Fruit fly (Drosophila melanogaster): ENCODE data around the gene NP15.6.

The NP15.6 gene

DNA sequence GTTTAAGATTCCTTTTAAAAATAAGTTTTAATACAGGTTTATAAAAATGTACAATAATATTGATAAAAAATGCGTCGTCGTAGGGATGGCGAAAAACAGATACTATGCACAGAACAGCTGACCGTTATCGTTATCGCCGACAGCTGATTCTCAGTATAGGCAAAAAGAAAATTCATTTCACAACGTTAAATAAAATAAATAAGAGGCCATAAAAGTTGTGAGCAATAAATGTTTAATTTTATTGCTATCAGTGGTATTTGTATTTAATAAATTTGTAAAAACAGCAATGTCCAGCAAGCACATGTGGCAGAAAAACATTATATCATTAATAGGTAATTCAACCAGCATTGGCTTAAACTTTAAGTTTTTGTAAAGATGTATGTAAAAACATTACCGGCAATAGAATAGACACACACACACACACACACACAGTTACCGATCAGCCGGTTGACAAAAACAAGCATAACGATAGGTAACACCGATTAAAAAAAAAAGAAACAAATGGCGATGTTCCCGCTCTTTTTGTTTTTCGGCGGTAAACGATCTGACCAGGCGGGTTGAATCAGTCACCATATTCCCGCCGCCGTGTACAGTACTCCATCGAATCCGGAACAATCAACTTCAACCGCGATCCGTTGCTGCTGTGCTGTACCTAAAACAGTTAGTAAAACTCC lies 46.2 kb upstream of the NP15.6 start, which contains the start of the genes dnk and Smu1 (continued):
- TF ChIP-seq Pdp1 (GFP tag; optimal IDR thresholded peaks at IDR 0.05): no peak
- no peak for TF ChIP-seq Hmx (GFP tag; optimal IDR thresholded peaks at IDR 0.05)
- TF ChIP-seq CG18011 (GFP tag; optimal IDR thresholded peaks at IDR 0.05): no peak
- peak; percentile 2 for TF ChIP-seq CG17186 (GFP tag; optimal IDR thresholded peaks at IDR 0.05)
- TF ChIP-seq Lhr (GFP tag; optimal IDR thresholded peaks at IDR 0.05): no peak
- peak; percentile 25 for TF ChIP-seq stwl (tag; optimal IDR thresholded peaks at IDR 0.05)
- TF ChIP-seq E2f1 (GFP tag; IDR thresholded peaks at IDR 0.05): peak; percentile 56; the same call in 1 of the 2 replicates
- no peak for TF ChIP-seq wdn (GFP tag; IDR thresholded peaks at IDR 0.05)
- TF ChIP-seq crp (GFP tag; optimal IDR thresholded peaks at IDR 0.05): peak; percentile 66 to 96
- no peak for TF ChIP-seq CG18764 (GFP tag; optimal IDR thresholded peaks at IDR 0.05)
- peak; percentile 43; the same call in 1 of the 3 replicates for TF ChIP-seq CG6791 (GFP tag; IDR thresholded peaks at IDR 0.05; ENCODE audit: partially characterized antibody)
- no peak for TF ChIP-seq fd102C (GFP tag; optimal IDR thresholded peaks at IDR 0.05)
- TF ChIP-seq CG11093 (GFP tag; IDR thresholded peaks at IDR 0.05): no peak
- no peak for TF ChIP-seq CG12299 (tag; optimal IDR thresholded peaks at IDR 0.05)
- TF ChIP-seq caup (GFP tag; optimal IDR thresholded peaks at IDR 0.05; ENCODE audit: severe bottlenecking): no peak
- no peak for TF ChIP-seq ttk (GFP tag; IDR thresholded peaks at IDR 0.05)
- no peak for TF ChIP-seq ftz-f1 (GFP tag; optimal IDR thresholded peaks at IDR 0.05)
- no peak for TF ChIP-seq sens-2 (GFP tag; IDR thresholded peaks at IDR 0.05)
- no peak for TF ChIP-seq CG4730 (GFP tag; IDR thresholded peaks at IDR 0.05)
- peak; percentile 66 for TF ChIP-seq MBD-R2 (GFP tag; IDR thresholded peaks at IDR 0.05)
- TF ChIP-seq sna (GFP tag; IDR thresholded peaks at IDR 0.05; ENCODE audit: partially characterized antibody): 0 out of 2 replicates have a peak, but pooled peaks have one; percentile 17
- no peak for TF ChIP-seq D19A (tag; optimal IDR thresholded peaks at IDR 0.05)
- TF ChIP-seq CG3407 (GFP tag; optimal IDR thresholded peaks at IDR 0.05): no peak
- no peak for TF ChIP-seq CG17361 (GFP tag; IDR thresholded peaks at IDR 0.05)
- peak; percentile 13 for TF ChIP-seq CG9437 (GFP tag; optimal IDR thresholded peaks at IDR 0.05)
- TF ChIP-seq E2f2 (GFP tag; IDR thresholded peaks at IDR 0.05): peak; percentile 49
- peak; percentile 45 for TF ChIP-seq trem (tag; optimal IDR thresholded peaks at IDR 0.05)
- no peak for TF ChIP-seq CG3065 (GFP tag; optimal IDR thresholded peaks at IDR 0.05)
- TF ChIP-seq CG15073 (GFP tag; optimal IDR thresholded peaks at IDR 0.05): no peak
- TF ChIP-seq CG42726 (GFP tag; IDR thresholded peaks at IDR 0.05; ENCODE audit: partially characterized antibody): no peak
- TF ChIP-seq Dref (GFP tag; IDR thresholded peaks at IDR 0.05): peak; percentile 58
- TF ChIP-seq YL-1 (GFP tag; optimal IDR thresholded peaks at IDR 0.05): peak; percentile 25
- TF ChIP-seq CG1647 (GFP tag; optimal IDR thresholded peaks at IDR 0.05): no peak
- no peak for TF ChIP-seq ham (GFP tag; IDR thresholded peaks at IDR 0.05)
- no peak for TF ChIP-seq CG18476 (GFP tag; optimal IDR thresholded peaks at IDR 0.05)
- peak; percentile 23 for TF ChIP-seq pzg (GFP tag; optimal IDR thresholded peaks at IDR 0.05)
- no peak for TF ChIP-seq croc (GFP tag; conservative IDR thresholded peaks at IDR 0.05)
- TF ChIP-seq nmo (GFP tag; optimal IDR thresholded peaks at IDR 0.05): no peak
- no peak for TF ChIP-seq CG14860 (GFP tag; IDR thresholded peaks at IDR 0.05; ENCODE audit: partially characterized antibody)
- TF ChIP-seq Bdp1 (GFP tag; optimal IDR thresholded peaks at IDR 0.05): no peak
- TF ChIP-seq CG8765 (GFP tag; IDR thresholded peaks at IDR 0.05): no peak
- TF ChIP-seq Bgb (GFP tag; IDR thresholded peaks at IDR 0.05; ENCODE audit: partially characterized antibody): peak; percentile 37; the same call in 1 of the 2 replicates

Data from whole organism, embryonic.